Worm (Caenorhabditis elegans) whole organism, L2 larva: ENCODE results near the gene F11F1.1.
A peak's percentile ranks its signal among the peaks of the same experiment; 100 is the strongest.

Source experiments
- C34F6.9 ChIP-seq: fragments of 150-350 bp; optimal IDR thresholded peaks from 2 replicates; lab custom pipeline; 2014; ENCODE audit warnings: missing biosample characterization, missing genetic modification characterization
- F13H6.1 ChIP-seq: sonication (generic microtip); optimal IDR thresholded peaks from 2 replicates; lab custom pipeline; 2016; ENCODE audit warnings: missing genetic modification characterization, missing compliant biosample characterization
- R02D3.7 ChIP-seq: fragments of 150-350 bp; optimal IDR thresholded peaks from 2 replicates; lab custom pipeline; 2014; ENCODE audit warnings: missing biosample characterization, missing genetic modification characterization
- alr-1 ChIP-seq: fragments of 150-350 bp; optimal IDR thresholded peaks from 2 replicates; lab custom pipeline; 2014; ENCODE audit warnings: missing biosample characterization, missing genetic modification characterization
- ama-1 ChIP-seq: fragments of 150-350 bp; optimal IDR thresholded peaks from 2 replicates; lab custom pipeline; 2018; ENCODE audit warnings: inconsistent platforms
- blmp-1 ChIP-seq: sonication (generic microtip); optimal IDR thresholded peaks from 2 replicates; lab custom pipeline; 2017; ENCODE audit warnings: missing genetic modification characterization, mild to moderate bottlenecking, missing compliant biosample characterization, antibody characterized with exemption, moderate library complexity; ENCODE audit not compliant: insufficient read depth
- crh-2 ChIP-seq: sonication (generic microtip); optimal IDR thresholded peaks from 2 replicates; lab custom pipeline; 2017; ENCODE audit warnings: missing biosample characterization, missing genetic modification characterization
- dmd-4 ChIP-seq: sonication (generic microtip); optimal IDR thresholded peaks from 2 replicates; lab custom pipeline; 2017; ENCODE audit warnings: missing biosample characterization, missing genetic modification characterization
- egl-27 ChIP-seq: sonication (generic microtip); optimal IDR thresholded peaks from 3 replicates; lab custom pipeline; 2017; ENCODE audit warnings: missing biosample characterization, missing genetic modification reagents, missing genetic modification characterization
- elt-3 ChIP-seq: sonication (generic microtip); optimal IDR thresholded peaks from 2 replicates; lab custom pipeline; 2017; ENCODE audit warnings: missing biosample characterization, missing genetic modification characterization
- fos-1 ChIP-seq: fragments of 150-350 bp; optimal IDR thresholded peaks from 2 replicates; lab custom pipeline; 2014; ENCODE audit warnings: missing biosample characterization, missing genetic modification characterization
- gmeb-1 ChIP-seq: fragments of 150-350 bp; optimal IDR thresholded peaks from 2 replicates; lab custom pipeline; 2014; ENCODE audit warnings: missing biosample characterization, missing genetic modification characterization
- lin-11 ChIP-seq: fragments of 150-350 bp; sonication (generic microtip); optimal IDR thresholded peaks from 2 replicates; lab custom pipeline; 2014; ENCODE audit warnings: missing biosample characterization, missing genetic modification characterization, inconsistent platforms, mixed read lengths
- lin-39 ChIP-seq: fragments of 150-350 bp; optimal IDR thresholded peaks from 2 replicates; lab custom pipeline; 2014; ENCODE audit warnings: missing biosample characterization, missing genetic modification reagents, missing genetic modification characterization
- lsy-2 ChIP-seq, 2 experiments: fragments of 150-350 bp in 1 of 2; sonication (generic microtip) in 1 of 2; optimal IDR thresholded peaks; 2 replicates each; lab custom pipeline; 2014 to 2017; ENCODE audit warnings: missing biosample characterization in 2 of 2, missing genetic modification characterization in 2 of 2
- mbf-1 ChIP-seq: sonication (generic microtip); optimal IDR thresholded peaks from 2 replicates; lab custom pipeline; 2017; ENCODE audit warnings: missing biosample characterization, missing genetic modification characterization
- mdl-1 ChIP-seq, 2 experiments: fragments of 150-350 bp in 1 of 2; sonication (generic microtip) in 1 of 2; optimal IDR thresholded peaks; 2 replicates each; lab custom pipeline; 2017; ENCODE audit warnings: missing biosample characterization in 2 of 2, missing genetic modification characterization in 2 of 2
- nhr-10 ChIP-seq: sonication (generic microtip); optimal IDR thresholded peaks from 2 replicates; lab custom pipeline; 2017; ENCODE audit warnings: missing biosample characterization, missing genetic modification characterization
- nhr-12 ChIP-seq: fragments of 150-350 bp; optimal IDR thresholded peaks from 2 replicates; lab custom pipeline; 2014; ENCODE audit warnings: missing biosample characterization, missing genetic modification characterization
- nhr-129 ChIP-seq: fragments of 150-350 bp; optimal IDR thresholded peaks from 2 replicates; lab custom pipeline; 2014; ENCODE audit warnings: missing biosample characterization, missing genetic modification characterization
- nhr-21 ChIP-seq: fragments of 150-350 bp; optimal IDR thresholded peaks from 2 replicates; lab custom pipeline; 2014; ENCODE audit warnings: missing biosample characterization, missing genetic modification characterization
- nhr-237 ChIP-seq: fragments of 150-350 bp; optimal IDR thresholded peaks from 2 replicates; lab custom pipeline; 2014; ENCODE audit warnings: missing biosample characterization, missing genetic modification characterization
- nhr-25 ChIP-seq: fragments of 150-350 bp; sonication (generic microtip); optimal IDR thresholded peaks from 3 replicates; lab custom pipeline; 2014; ENCODE audit warnings: missing biosample characterization, missing genetic modification characterization
- nhr-6 ChIP-seq: fragments of 150-350 bp; optimal IDR thresholded peaks from 2 replicates; lab custom pipeline; 2014; ENCODE audit warnings: missing biosample characterization, missing genetic modification characterization
- nhr-77 ChIP-seq: fragments of 150-350 bp; optimal IDR thresholded peaks from 2 replicates; lab custom pipeline; 2014; ENCODE audit warnings: missing biosample characterization, missing genetic modification characterization
- peb-1 ChIP-seq: fragments of 150-350 bp; optimal IDR thresholded peaks from 2 replicates; lab custom pipeline; 2014; ENCODE audit warnings: missing biosample characterization, missing genetic modification characterization
- sma-3 ChIP-seq: sonication (generic microtip); optimal IDR thresholded peaks from 2 replicates; lab custom pipeline; 2016; ENCODE audit warnings: missing genetic modification reagents, missing genetic modification characterization, missing compliant biosample characterization
- sma-9 ChIP-seq, 2 experiments: fragments of 150-350 bp in 1 of 2; sonication (generic microtip) in 1 of 2; optimal IDR thresholded peaks; 2 replicates each; lab custom pipeline; 2014 to 2016; ENCODE audit warnings: missing genetic modification characterization in 2 of 2, mild to moderate bottlenecking in 1 of 2, missing biosample characterization in 1 of 2, missing compliant biosample characterization in 1 of 2, missing genetic modification reagents in 1 of 2, moderate library complexity in 1 of 2
- snpc-4 ChIP-seq: fragments of 150-350 bp; optimal IDR thresholded peaks from 2 replicates; lab custom pipeline; 2014; ENCODE audit warnings: missing biosample characterization, missing genetic modification characterization
- unc-55 ChIP-seq: fragments of 150-350 bp; sonication (generic microtip); optimal IDR thresholded peaks from 3 replicates; lab custom pipeline; 2014; ENCODE audit warnings: missing biosample characterization, missing genetic modification reagents, missing genetic modification characterization
- unc-62 ChIP-seq: fragments of 150-350 bp; optimal IDR thresholded peaks from 2 replicates; lab custom pipeline; 2014; ENCODE audit warnings: missing biosample characterization, missing genetic modification reagents, missing genetic modification characterization
- zag-1 ChIP-seq: fragments of 150-350 bp; optimal IDR thresholded peaks from 2 replicates; lab custom pipeline; 2014; ENCODE audit warnings: missing biosample characterization, missing genetic modification characterization
- ztf-1 ChIP-seq: fragments of 200-800 bp; sonication (Bioruptor generic); conservative IDR thresholded peaks from 2 replicates; pipeline ENCODE4 v1.3.6; 2022; ENCODE audit warnings: missing genetic modification characterization, missing compliant biosample characterization
- ztf-11 ChIP-seq: sonication (generic microtip); optimal IDR thresholded peaks from 2 replicates; lab custom pipeline; 2017; ENCODE audit warnings: missing biosample characterization, missing genetic modification characterization
- ztf-4 ChIP-seq: fragments of 150-350 bp; optimal IDR thresholded peaks from 2 replicates; lab custom pipeline; 2014; ENCODE audit warnings: missing biosample characterization, missing genetic modification characterization

F11F1.1 gene

ce11 chrIII:13380881-13381280 lies 14.5 kb upstream of the F11F1.1 start:
- no peak for TF ChIP-seq zag-1 (tag; lab: Kevin White, UChicago)
- peak; percentile 50 for TF ChIP-seq nhr-25
- no peak for TF ChIP-seq lin-39 (tag; lab: Kevin White, UChicago)
- TF ChIP-seq blmp-1 (tag; lab: Kevin White, UChicago): peak; percentile 19
- TF ChIP-seq nhr-129 (tag; lab: Kevin White, UChicago): no peak
- no peak for TF ChIP-seq sma-3 (GFP tag; lab: Kevin White, UChicago)
- no peak for TF ChIP-seq unc-62 (GFP tag; lab: Kevin White, UChicago)
- TF ChIP-seq alr-1 (tag; lab: Kevin White, UChicago): no peak
- TF ChIP-seq sma-9 (GFP tag; optimal IDR thresholded peaks at IDR 0.05; lab: Kevin White, UChicago): no peak
- no peak for TF ChIP-seq sma-9 (tag; optimal IDR thresholded peaks at IDR 0.05; lab: Kevin White, UChicago)
- TF ChIP-seq lin-11: no peak
- no peak for TF ChIP-seq ama-1
- TF ChIP-seq lsy-2 (tag; optimal IDR thresholded peaks at IDR 0.05; lab: Kevin White, UChicago): no peak
- no peak for TF ChIP-seq peb-1 (tag; lab: Kevin White, UChicago)
- no peak for TF ChIP-seq nhr-6 (tag; lab: Kevin White, UChicago)
- TF ChIP-seq elt-3 (tag; lab: Kevin White, UChicago): no peak
- TF ChIP-seq ztf-1 (GFP tag; lab: Robert Waterston, UW): no peak
- TF ChIP-seq nhr-21 (tag; lab: Kevin White, UChicago): no peak

DNA sequence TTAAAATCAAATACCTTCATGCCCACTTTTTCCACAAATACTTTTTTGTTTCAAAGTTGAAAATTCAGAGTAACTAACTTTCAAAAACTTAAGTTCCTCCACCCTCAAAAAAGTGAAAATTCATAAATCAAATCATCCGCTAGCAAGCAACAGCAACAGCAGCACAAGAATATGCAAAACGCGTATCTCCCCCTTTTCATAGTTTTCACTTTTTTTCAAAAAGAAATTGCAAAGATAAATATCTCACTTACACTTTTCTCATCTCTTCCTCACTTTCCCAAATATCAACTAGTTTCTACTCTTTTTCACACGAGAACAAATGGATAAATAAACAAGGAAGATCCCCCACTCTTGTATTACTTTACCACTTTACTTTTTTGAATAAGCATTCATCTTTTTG lies 13.7 kb upstream of the F11F1.1 start:
- peak; percentile 71 for TF ChIP-seq unc-55 (GFP tag; lab: Kevin White, UChicago)
- no peak for TF ChIP-seq lsy-2 (tag; optimal IDR thresholded peaks at IDR 0.05; lab: Kevin White, UChicago)
- peak; percentile 71 for TF ChIP-seq blmp-1 (tag; lab: Kevin White, UChicago)
- TF ChIP-seq lin-39 (tag; lab: Kevin White, UChicago): no peak
- no peak for TF ChIP-seq lin-11
- TF ChIP-seq peb-1 (tag; lab: Kevin White, UChicago): no peak
- TF ChIP-seq unc-62 (GFP tag; lab: Kevin White, UChicago): no peak
- TF ChIP-seq fos-1 (tag; lab: Kevin White, UChicago): no peak
- TF ChIP-seq sma-9 (GFP tag; optimal IDR thresholded peaks at IDR 0.05; lab: Kevin White, UChicago): no peak
- no peak for TF ChIP-seq sma-9 (tag; optimal IDR thresholded peaks at IDR 0.05; lab: Kevin White, UChicago)
- TF ChIP-seq mdl-1 (tag; optimal IDR thresholded peaks at IDR 0.05; lab: Kevin White, UChicago): no peak
- TF ChIP-seq egl-27 (tag; lab: Kevin White, UChicago): no peak
- no peak for TF ChIP-seq R02D3.7 (tag; lab: Kevin White, UChicago)
- TF ChIP-seq nhr-237 (tag; lab: Kevin White, UChicago): no peak
- no peak for TF ChIP-seq ztf-1 (GFP tag; lab: Robert Waterston, UW)
- TF ChIP-seq, all 48 proteins: peak for 2

- no peak for TF ChIP-seq crh-2 (tag; lab: Kevin White, UChicago)
- TF ChIP-seq zag-1 (tag; lab: Kevin White, UChicago): no peak
- TF ChIP-seq dmd-4 (tag; lab: Kevin White, UChicago): no peak
- TF ChIP-seq nhr-6 (tag; lab: Kevin White, UChicago): no peak
- TF ChIP-seq nhr-77: no peak
- TF ChIP-seq C34F6.9 (tag; lab: Kevin White, UChicago): no peak
- no peak for TF ChIP-seq fos-1 (tag; lab: Kevin White, UChicago)
- no peak for TF ChIP-seq ztf-4
- no peak for TF ChIP-seq egl-27 (tag; lab: Kevin White, UChicago)
- TF ChIP-seq mbf-1 (tag; lab: Kevin White, UChicago): no peak
- TF ChIP-seq unc-62 (GFP tag; lab: Kevin White, UChicago): no peak
- TF ChIP-seq F13H6.1 (tag; lab: Kevin White, UChicago): no peak
- TF ChIP-seq lsy-2 (tag; optimal IDR thresholded peaks at IDR 0.05; lab: Kevin White, UChicago): no peak
- TF ChIP-seq R02D3.7 (tag; lab: Kevin White, UChicago): no peak
- TF ChIP-seq nhr-12: no peak
- no peak for TF ChIP-seq snpc-4 (tag; lab: Kevin White, UChicago)
- TF ChIP-seq ztf-11: no peak
- TF ChIP-seq nhr-10 (tag; lab: Kevin White, UChicago): no peak
- TF ChIP-seq lin-11: no peak
These were observed 12.2 kb upstream of the F11F1.1 start for ce11 chrIII:13383159-13383558.

- TF ChIP-seq ztf-11 (no peak), gmeb-1 (tag; lab: Kevin White, UChicago) (no peak), nhr-21 (tag; lab: Kevin White, UChicago) (no peak), unc-55 (GFP tag; lab: Kevin White, UChicago) (peak; percentile 32)
These were observed 9.5 kb upstream of the F11F1.1 start, which contains the start of gene T03F6.4 for ce11 chrIII:13385850-13386249. Gene T03F6.4, plus strand, starts transcription at chrIII:13386150.
